Worm (Caenorhabditis elegans): Measurements from ENCODE around the gene sfxn-5.

ce11 chrII:8144543-8144942, 39.7 kb upstream of the sfxn-5 start, which contains the start of gene F10B5.2:
- TF ChIP-seq tab-1 (GFP tag; IDR thresholded peaks at IDR 0.05) (no peak), flt-1 (GFP tag; IDR thresholded peaks at IDR 0.05) (no peak)

Data from whole organism, midembryonic.